Fruit fly (Drosophila melanogaster): Measurements from ENCODE around the gene CG31251.

Gene CG31251

dm6 chr3R:17686875-17687274, 2.2 kb upstream of the CG31251 start, which contains the start of gene CG31249 (continued):
- TF ChIP-seq B-H2 (GFP tag; optimal IDR thresholded peaks at IDR 0.05), result peak; percentile 37
- TF ChIP-seq CG14860 (GFP tag; IDR thresholded peaks at IDR 0.05; ENCODE audit: partially characterized antibody), result 0 out of 3 replicates have a peak, but pooled peaks have one; percentile 40
- peak; percentile 18 for TF ChIP-seq CG14710 (tag; optimal IDR thresholded peaks at IDR 0.05)
- TF ChIP-seq CG8388 (GFP tag; optimal IDR thresholded peaks at IDR 0.05), result no peak
- peak; percentile 98 for TF ChIP-seq trem (tag; optimal IDR thresholded peaks at IDR 0.05)
- TF ChIP-seq bbx (GFP tag; IDR thresholded peaks at IDR 0.05; ENCODE audit: partially characterized antibody), result peak; percentile 63
- TF ChIP-seq CG11247 (GFP tag; IDR thresholded peaks at IDR 0.05), result no peak
- peak; percentile 79 for TF ChIP-seq row (GFP tag; IDR thresholded peaks at IDR 0.05)
- TF ChIP-seq CG13424 (tag; optimal IDR thresholded peaks at IDR 0.05), result peak; percentile 49
- TF ChIP-seq Opbp (GFP tag; IDR thresholded peaks at IDR 0.05; ENCODE audit: partially characterized antibody), result peak; percentile 66; the same call in 2 of the 3 replicates
- TF ChIP-seq Ets97D (GFP tag; optimal IDR thresholded peaks at IDR 0.05), result peak; percentile 9
- peak; percentile 79 for TF ChIP-seq stwl (tag; optimal IDR thresholded peaks at IDR 0.05)
- no peak for TF ChIP-seq CHES-1-like (GFP tag; optimal IDR thresholded peaks at IDR 0.05)
- peak; percentile 78 for TF ChIP-seq amos (GFP tag; IDR thresholded peaks at IDR 0.05; ENCODE audit: partially characterized antibody)
- TF ChIP-seq CG16813 (GFP tag; IDR thresholded peaks at IDR 0.05; ENCODE audit: partially characterized antibody), result peak; percentile 65
- peak; percentile 22; the same call in 1 of the 2 replicates for TF ChIP-seq CG3847 (GFP tag; IDR thresholded peaks at IDR 0.05)
- TF ChIP-seq Dp (GFP tag; optimal IDR thresholded peaks at IDR 0.05), result peak; percentile 45
- no peak for TF ChIP-seq aop (GFP tag; IDR thresholded peaks at IDR 0.05)
- TF ChIP-seq CG32532 (GFP tag; IDR thresholded peaks at IDR 0.05), result peak; percentile 40; the same call in 1 of the 2 replicates
- TF ChIP-seq CG7963 (GFP tag; IDR thresholded peaks at IDR 0.05; ENCODE audit: partially characterized antibody), result 0 out of 3 replicates have a peak, but pooled peaks have one; percentile 45
- peak; percentile 69 for TF ChIP-seq CG12659 (GFP tag; optimal IDR thresholded peaks at IDR 0.05)
- peak; percentile 32; the same call in 1 of the 3 replicates for TF ChIP-seq vnd (GFP tag; IDR thresholded peaks at IDR 0.05; ENCODE audit: partially characterized antibody)
- peak; percentile 79 for TF ChIP-seq Doc3 (GFP tag; IDR thresholded peaks at IDR 0.05; ENCODE audit: partially characterized antibody)
- no peak for TF ChIP-seq D19B (GFP tag; optimal IDR thresholded peaks at IDR 0.05)
- peak; percentile 54; the same call in 1 of the 2 replicates for TF ChIP-seq CG9932 (GFP tag; IDR thresholded peaks at IDR 0.05)
- TF ChIP-seq YL-1 (GFP tag; optimal IDR thresholded peaks at IDR 0.05), result peak; percentile 34
- peak; percentile 46 for TF ChIP-seq MESR4 (GFP tag; optimal IDR thresholded peaks at IDR 0.05)

dm6 chr3R:17682244-17682773, 2.4 kb downstream of the CG31251 start, which contains the start of the genes alt and CG7655:
TSS of gene alt (minus strand) at chr3R:17682515.
TSS of gene CG7655 (plus strand) at chr3R:17682669.
- TF ChIP-seq B-H1 (GFP tag; IDR thresholded peaks at IDR 0.05) (no peak), CG10366 (GFP tag; IDR thresholded peaks at IDR 0.05) (no peak), lov (optimal IDR thresholded peaks at IDR 0.05) (no peak), lov (GFP tag; IDR thresholded peaks at IDR 0.05) (no peak), CG12391 (tag; optimal IDR thresholded peaks at IDR 0.05) (peak; percentile 50), gro (GFP tag; optimal IDR thresholded peaks at IDR 0.05) (peak; percentile 51), CG1529 (GFP tag; optimal IDR thresholded peaks at IDR 0.05) (no peak), pfk (GFP tag; optimal IDR thresholded peaks at IDR 0.05) (no peak), CkIIα-i1 (GFP tag; IDR thresholded peaks at IDR 0.05) (no peak), CG32532 (GFP tag; IDR thresholded peaks at IDR 0.05) (no peak), Atf3 (GFP tag; optimal IDR thresholded peaks at IDR 0.05) (peak; percentile 88), chn (GFP tag; optimal IDR thresholded peaks at IDR 0.05) (no peak), dysf (GFP tag; IDR thresholded peaks at IDR 0.05) (no peak), Side (GFP tag; optimal IDR thresholded peaks at IDR 0.05) (peak; percentile 38), CG13123 (GFP tag; optimal IDR thresholded peaks at IDR 0.05) (no peak), CG16813 (GFP tag; IDR thresholded peaks at IDR 0.05; ENCODE audit: partially characterized antibody) (no peak), Mad (GFP tag; optimal IDR thresholded peaks at IDR 0.05) (no peak), NC2α (GFP tag; optimal IDR thresholded peaks at IDR 0.05) (no peak), seq (GFP tag; IDR thresholded peaks at IDR 0.05) (no peak), ap (GFP tag; IDR thresholded peaks at IDR 0.05) (no peak), D19A (tag; optimal IDR thresholded peaks at IDR 0.05) (no peak), lab (GFP tag; optimal IDR thresholded peaks at IDR 0.05) (no peak), CG9215 (GFP tag; IDR thresholded peaks at IDR 0.05) (no peak), trh (GFP tag; optimal IDR thresholded peaks at IDR 0.05) (no peak), wek (GFP tag; optimal IDR thresholded peaks at IDR 0.05) (no peak)
